Worm (Caenorhabditis elegans): ENCODE results near the gene ubh-1.

- TF ChIP-seq attf-6 (GFP tag; IDR thresholded peaks at IDR 0.05) (no peak), F39B2.1 (GFP tag; IDR thresholded peaks at IDR 0.05) (no peak), ceh-58 (GFP tag; IDR thresholded peaks at IDR 0.05) (no peak), Y53G8AR.9 (GFP tag; conservative IDR thresholded peaks at IDR 0.05) (no peak), die-1 (tag; optimal IDR thresholded peaks at IDR 0.05) (no peak), T26A5.8 (tag; optimal IDR thresholded peaks at IDR 0.05) (no peak), ztf-6 (GFP tag; IDR thresholded peaks at IDR 0.05) (no peak), dpl-1 (GFP tag; optimal IDR thresholded peaks at IDR 0.05) (no peak), F49E8.2 (tag; optimal IDR thresholded peaks at IDR 0.05; ENCODE audit: insufficient read depth) (no peak)
These were observed 40.0 kb downstream of the ubh-1 start for ce11 chrV:6471208-6471607.
